Fruit fly (Drosophila melanogaster) whole organism, embryonic: ENCODE measurements around the gene Paris.

Experiments
- CG1024 ChIP-seq: fragments of 200-800 bp; sonication (Bioruptor generic); IDR thresholded peaks from 2 replicates; pipeline ENCODE4 v1.3.6; 2022; ENCODE audit warnings: missing biosample characterization, missing genetic modification characterization
- CG11247 ChIP-seq: fragments of 200-800 bp; sonication (Bioruptor generic); IDR thresholded peaks from 2 replicates; pipeline ENCODE4 v1.3.6; 2022; ENCODE audit warnings: missing biosample characterization, missing genetic modification characterization
- CG13287 ChIP-seq: fragments of 200-800 bp; sonication (Bioruptor generic); IDR thresholded peaks from 2 replicates; pipeline ENCODE4 v1.3.6; 2022; ENCODE audit warnings: missing biosample characterization, missing genetic modification characterization; ENCODE audit not compliant: partially characterized antibody
- CG14710 ChIP-seq: fragments of 200-800 bp; sonication (Bioruptor generic); optimal IDR thresholded peaks from 3 replicates; lab custom pipeline; 2019; ENCODE audit warnings: missing biosample characterization, mild to moderate bottlenecking, missing genetic modification characterization, moderate library complexity
- CG1602 ChIP-seq: fragments of 200-800 bp; sonication (Bioruptor generic); optimal IDR thresholded peaks from 3 replicates; lab custom pipeline; 2016; ENCODE audit warnings: missing biosample characterization, missing genetic modification characterization
- CG16815 ChIP-seq: fragments of 200-800 bp; sonication (Bioruptor generic); optimal IDR thresholded peaks from 3 replicates; lab custom pipeline; 2017; ENCODE audit warnings: missing biosample characterization, mild to moderate bottlenecking, missing genetic modification characterization
- CG18262 ChIP-seq: fragments of 200-800 bp; optimal IDR thresholded peaks from 3 replicates; lab custom pipeline; 2019; ENCODE audit warnings: missing biosample characterization, mild to moderate bottlenecking, missing genetic modification characterization, moderate library complexity
- CG2678 ChIP-seq: fragments of 200-800 bp; sonication (Bioruptor generic); optimal IDR thresholded peaks from 3 replicates; lab custom pipeline; 2019; ENCODE audit warnings: missing biosample characterization, mild to moderate bottlenecking, missing genetic modification characterization, moderate library complexity
- CG32532 ChIP-seq: fragments of 200-800 bp; sonication (Bioruptor generic); IDR thresholded peaks from 2 replicates; pipeline ENCODE4 v1.3.6; 2022; ENCODE audit warnings: missing biosample characterization, missing genetic modification characterization
- CG33213 ChIP-seq: fragments of 200-800 bp; sonication (Bioruptor generic); optimal IDR thresholded peaks from 3 replicates; lab custom pipeline; 2016; ENCODE audit warnings: missing biosample characterization, missing genetic modification characterization
- CG34224 ChIP-seq: fragments of 200-800 bp; sonication (Bioruptor generic); IDR thresholded peaks from 3 replicates; pipeline ENCODE4 v1.3.6; 2022; ENCODE audit warnings: missing biosample characterization, missing genetic modification characterization; ENCODE audit not compliant: partially characterized antibody
- CG34376 ChIP-seq: fragments of 200-800 bp; sonication (Bioruptor generic); optimal IDR thresholded peaks from 2 replicates; lab custom pipeline; 2018; ENCODE audit warnings: missing biosample characterization, mild to moderate bottlenecking, missing genetic modification characterization
- CG3726 ChIP-seq: fragments of 200-800 bp; sonication (Bioruptor generic); IDR thresholded peaks from 3 replicates; pipeline ENCODE4, ENCODE4 v1.3.6; 2022; ENCODE audit warnings: missing biosample characterization, missing genetic modification characterization
- CG3847 ChIP-seq: fragments of 200-800 bp; sonication (Bioruptor generic); IDR thresholded peaks from 2 replicates; pipeline ENCODE4 v1.3.6; 2022; ENCODE audit warnings: missing biosample characterization, missing genetic modification characterization
- CG4820 ChIP-seq: fragments of 200-800 bp; sonication (Bioruptor generic); optimal IDR thresholded peaks from 3 replicates; lab custom pipeline; 2016; ENCODE audit warnings: missing biosample characterization, missing genetic modification characterization
- CG4854 ChIP-seq: fragments of 200-800 bp; sonication (Bioruptor generic); optimal IDR thresholded peaks from 2 replicates; lab custom pipeline; 2016; ENCODE audit warnings: missing biosample characterization, missing genetic modification characterization, inconsistent platforms
- CG5245 ChIP-seq: fragments of 200-800 bp; sonication (Bioruptor generic); optimal IDR thresholded peaks from 3 replicates; lab custom pipeline; 2016; ENCODE audit warnings: missing biosample characterization, missing genetic modification characterization
- CG6854 ChIP-seq: fragments of 200-800 bp; sonication (Bioruptor generic); optimal IDR thresholded peaks from 3 replicates; lab custom pipeline; 2017; ENCODE audit warnings: missing biosample characterization, mild to moderate bottlenecking, missing genetic modification characterization
- CG7839 ChIP-seq: fragments of 200-800 bp; sonication (Bioruptor generic); optimal IDR thresholded peaks from 3 replicates; lab custom pipeline; 2018; ENCODE audit warnings: missing biosample characterization, mild to moderate bottlenecking, missing genetic modification characterization, moderate library complexity
- Dbx ChIP-seq: fragments of 200-800 bp; sonication (Bioruptor generic); IDR thresholded peaks from 3 replicates; pipeline ENCODE4 v1.3.6; 2022; ENCODE audit warnings: missing biosample characterization, missing genetic modification characterization
- Dp ChIP-seq: fragments of 200-800 bp; sonication (Bioruptor generic); optimal IDR thresholded peaks from 2 replicates; lab custom pipeline; 2018; ENCODE audit warnings: missing biosample characterization, mild to moderate bottlenecking, missing genetic modification characterization, moderate library complexity
- Dref ChIP-seq: fragments of 200-800 bp; sonication (Bioruptor generic); IDR thresholded peaks from 2 replicates; pipeline ENCODE4 v1.3.6; 2022; ENCODE audit warnings: missing biosample characterization, missing genetic modification characterization
- Drgx ChIP-seq: fragments of 200-800 bp; sonication (Bioruptor generic); IDR thresholded peaks from 2 replicates; pipeline ENCODE4 v1.3.6; 2022; ENCODE audit warnings: missing biosample characterization, missing genetic modification characterization
- E2f1 ChIP-seq: fragments of 200-800 bp; sonication (Bioruptor generic); IDR thresholded peaks from 2 replicates; pipeline ENCODE4 v1.3.6; 2022; ENCODE audit warnings: missing biosample characterization, missing genetic modification characterization
- E2f2 ChIP-seq: fragments of 200-800 bp; sonication (Bioruptor generic); IDR thresholded peaks from 2 replicates; pipeline ENCODE4 v1.3.6; 2022; ENCODE audit warnings: missing biosample characterization, missing genetic modification characterization
- Eip74EF ChIP-seq, 2 experiments: fragments of 200-800 bp in 1 of 2; fragments of >200 bp in 1 of 2; sonication (Bioruptor generic) in 1 of 2; optimal IDR thresholded peaks; 2 replicates each; lab custom pipeline; 2017 to 2019; ENCODE audit warnings: missing biosample characterization in 2 of 2, missing genetic modification characterization in 2 of 2, mild to moderate bottlenecking in 1 of 2, moderate library complexity in 1 of 2
- HLH54F ChIP-seq: fragments of 200-800 bp; sonication (Bioruptor generic); optimal IDR thresholded peaks from 3 replicates; lab custom pipeline; 2016; ENCODE audit warnings: missing biosample characterization, missing genetic modification characterization
- Hand ChIP-seq: fragments of 200-800 bp; sonication (Bioruptor generic); optimal IDR thresholded peaks from 2 replicates; lab custom pipeline; 2017; ENCODE audit warnings: mild to moderate bottlenecking, missing biosample characterization, missing genetic modification reagents, missing genetic modification characterization
- Hr51 ChIP-seq, 2 experiments: fragments of 200-800 bp; sonication (Bioruptor generic); optimal IDR thresholded peaks; 2 replicates in 1 of 2; 3 replicates in 1 of 2; lab custom pipeline; 2016 to 2018; ENCODE audit warnings: missing biosample characterization in 2 of 2, missing genetic modification characterization in 2 of 2, mild to moderate bottlenecking in 1 of 2, moderate library complexity in 1 of 2
- Med ChIP-seq: fragments of 200-800 bp; sonication (Bioruptor generic); peaks from one replicate; lab custom pipeline; 2016; ENCODE audit warnings: missing biosample characterization, missing genetic modification characterization, mild to moderate bottlenecking, inconsistent platforms, moderate library complexity
- Meics ChIP-seq: fragments of 200-800 bp; sonication (Bioruptor generic); optimal IDR thresholded peaks from 2 replicates; lab custom pipeline; 2017; ENCODE audit warnings: missing biosample characterization, mild to moderate bottlenecking, missing genetic modification characterization
- Xrp1 ChIP-seq: fragments of 200-800 bp; sonication (Bioruptor generic); IDR thresholded peaks from 2 replicates; pipeline ENCODE4 v1.3.6; 2022; ENCODE audit warnings: missing biosample characterization, missing genetic modification characterization
- bowl ChIP-seq: fragments of 200-800 bp; sonication (Bioruptor generic); IDR thresholded peaks from 2 replicates; pipeline ENCODE4 v1.3.6; 2022; ENCODE audit warnings: missing biosample characterization, missing genetic modification characterization
- crp ChIP-seq, 2 experiments: fragments of 200-800 bp; sonication (Bioruptor generic); optimal IDR thresholded peaks; 2 replicates in 1 of 2; 3 replicates in 1 of 2; lab custom pipeline; 2017; ENCODE audit warnings: missing biosample characterization in 2 of 2, missing genetic modification characterization in 2 of 2, mild to moderate bottlenecking in 1 of 2, moderate library complexity in 1 of 2
- dimm ChIP-seq: fragments of 200-800 bp; sonication (Bioruptor generic); IDR thresholded peaks from 2 replicates; pipeline ENCODE4 v1.3.6; 2022; ENCODE audit warnings: missing biosample characterization, missing genetic modification characterization
- ems ChIP-seq: fragments of 200-800 bp; sonication (Bioruptor generic); optimal IDR thresholded peaks from 3 replicates; lab custom pipeline; 2016; ENCODE audit warnings: missing biosample characterization, missing genetic modification characterization
- exex ChIP-seq: fragments of 200-800 bp; sonication (Bioruptor generic); optimal IDR thresholded peaks from 4 replicates; lab custom pipeline; 2018; ENCODE audit warnings: missing biosample characterization, mild to moderate bottlenecking, missing genetic modification characterization, moderate library complexity
- fd64A ChIP-seq: fragments of 200-800 bp; sonication (Bioruptor generic); optimal IDR thresholded peaks from 3 replicates; lab custom pipeline; 2018; ENCODE audit warnings: missing biosample characterization, mild to moderate bottlenecking, missing genetic modification characterization
- gem ChIP-seq: fragments of 200-800 bp; sonication (Bioruptor generic); optimal IDR thresholded peaks from 2 replicates; lab custom pipeline; 2019; ENCODE audit warnings: missing biosample characterization, mild to moderate bottlenecking, missing genetic modification characterization, moderate library complexity
- grau ChIP-seq: fragments of 200-800 bp; optimal IDR thresholded peaks from 3 replicates; lab custom pipeline; 2019; ENCODE audit warnings: missing biosample characterization, mild to moderate bottlenecking, missing genetic modification characterization, moderate library complexity
- hkb ChIP-seq, 2 experiments: fragments of 200-800 bp in 1 of 2; fragments of >200 bp in 1 of 2; sonication (Bioruptor generic) in 1 of 2; IDR thresholded peaks in 1 of 2; optimal IDR thresholded peaks in 1 of 2; 2 replicates each; pipeline versions ENCODE4 v1.3.6 to Lab custom; 2017 to 2022; ENCODE audit warnings: missing biosample characterization in 1 of 2, missing genetic modification characterization in 1 of 2
- ind ChIP-seq: fragments of 200-800 bp; sonication (Bioruptor generic); optimal IDR thresholded peaks from 3 replicates; lab custom pipeline; 2016; ENCODE audit warnings: missing biosample characterization, missing genetic modification characterization
- klu ChIP-seq: fragments of 200-800 bp; sonication (Bioruptor generic); IDR thresholded peaks from 2 replicates; pipeline ENCODE4 v1.3.6; 2022; ENCODE audit warnings: missing biosample characterization, missing genetic modification characterization
- knrl ChIP-seq: fragments of 200-800 bp; sonication (Bioruptor generic); IDR thresholded peaks from 3 replicates; pipeline ENCODE4 v1.3.6; 2022; ENCODE audit warnings: missing biosample characterization, missing genetic modification characterization; ENCODE audit not compliant: partially characterized antibody
- sd ChIP-seq: fragments of 200-800 bp; sonication (Bioruptor generic); optimal IDR thresholded peaks from 3 replicates; lab custom pipeline; 2018; ENCODE audit warnings: missing biosample characterization, mild to moderate bottlenecking, missing genetic modification characterization, moderate library complexity
- slbo ChIP-seq: fragments of 200-800 bp; sonication (Bioruptor generic); IDR thresholded peaks from 2 replicates; pipeline ENCODE4 v1.3.6; 2022; ENCODE audit warnings: missing biosample characterization, missing genetic modification characterization
- stc ChIP-seq: fragments of 200-800 bp; sonication (Bioruptor generic); IDR thresholded peaks from 2 replicates; pipeline ENCODE4 v1.3.6; 2022; ENCODE audit warnings: missing biosample characterization, missing genetic modification characterization
- sug ChIP-seq: fragments of 200-800 bp; optimal IDR thresholded peaks from 2 replicates; lab custom pipeline; 2019; ENCODE audit warnings: missing biosample characterization, mild to moderate bottlenecking, missing genetic modification characterization, moderate library complexity
- trh ChIP-seq: fragments of 200-800 bp; sonication (Bioruptor generic); optimal IDR thresholded peaks from 2 replicates; lab custom pipeline; 2016; ENCODE audit warnings: missing biosample characterization, missing genetic modification characterization

Gene Paris

dm6 chr2L:4456539-4456994 lies 6.8 kb upstream of the Paris start, which contains the start of gene Gs1l (continued):
- TF ChIP-seq CG2678 (tag; lab: Kevin White, UChicago) (peak; percentile 38), hkb (optimal IDR thresholded peaks at IDR 0.05; lab: Kevin White, UChicago) (no peak), hkb (GFP tag; IDR thresholded peaks at IDR 0.05; lab: Robert Waterston, UW) (0 out of 2 replicates have a peak, but pooled peaks have one; percentile 17), Hr51 (GFP tag; optimal IDR thresholded peaks at IDR 0.05; lab: Kevin White, UChicago) (peak in 1 of 2 experiments; percentile 21), slbo (GFP tag; lab: Robert Waterston, UW) (peak; percentile 47; the same call in 1 of the 2 replicates), ind (GFP tag; lab: Kevin White, UChicago) (no peak), CG16815 (no peak), ems (no peak), Dref (GFP tag; lab: Robert Waterston, UW) (0 out of 2 replicates have a peak, but pooled peaks have one; percentile 28), Xrp1 (GFP tag; lab: Robert Waterston, UW) (peak; percentile 33; the same call in 1 of the 2 replicates), CG6854 (GFP tag; lab: Kevin White, UChicago) (peak; percentile 18), Drgx (GFP tag; lab: Robert Waterston, UW) (peak; percentile 54), sd (tag; lab: Kevin White, UChicago) (peak; percentile 56), dimm (no peak), CG4820 (GFP tag; lab: Kevin White, UChicago) (no peak), CG1024 (GFP tag; lab: Robert Waterston, UW) (no peak), Med (GFP tag; lab: Kevin White, UChicago) (peak; percentile 82), CG4854 (GFP tag; lab: Kevin White, UChicago) (no peak), bowl (no peak), stc (0 out of 2 replicates have a peak, but pooled peaks have one; percentile 21), Meics (peak; percentile 19), HLH54F (GFP tag; lab: Kevin White, UChicago) (no peak), crp (GFP tag; optimal IDR thresholded peaks at IDR 0.05; lab: Kevin White, UChicago) (no peak), CG34224 (GFP tag; lab: Robert Waterston, UW) (no peak), CG32532 (GFP tag; lab: Robert Waterston, UW) (peak; percentile 33; the same call in 1 of the 2 replicates), CG33213 (GFP tag; lab: Kevin White, UChicago) (no peak), CG11247 (GFP tag; lab: Robert Waterston, UW) (0 out of 2 replicates have a peak, but pooled peaks have one; percentile 22), gem (tag; lab: Kevin White, UChicago) (peak; percentile 37), Hand (GFP tag; lab: Kevin White, UChicago) (no peak), CG3726 (GFP tag; lab: Robert Waterston, UW) (no peak), CG14710 (tag; lab: Kevin White, UChicago) (peak; percentile 16), klu (GFP tag; lab: Robert Waterston, UW) (no peak), CG3847 (GFP tag; lab: Robert Waterston, UW) (peak; percentile 42; the same call in 1 of the 2 replicates), Dbx (GFP tag; lab: Robert Waterston, UW) (peak; percentile 76; the same call in 2 of the 3 replicates), CG7839 (tag; lab: Kevin White, UChicago) (peak; percentile 36), sug (tag; lab: Kevin White, UChicago) (peak; percentile 22), E2f2 (GFP tag; lab: Robert Waterston, UW) (peak; percentile 77), CG13287 (GFP tag; lab: Robert Waterston, UW) (no peak; the same call in 1 of the 2 replicates), CG18262 (tag; lab: Kevin White, UChicago) (peak; percentile 8), trh (no peak), exex (tag; lab: Kevin White, UChicago) (no peak), CG1602 (no peak), grau (tag; lab: Kevin White, UChicago) (peak; percentile 33), CG5245 (no peak), fd64A (no peak), Eip74EF (GFP tag; optimal IDR thresholded peaks at IDR 0.05; lab: Kevin White, UChicago) (peak in 1 of 2 experiments; percentile 68), CG34376 (GFP tag; lab: Kevin White, UChicago) (peak; percentile 36), E2f1 (GFP tag; lab: Robert Waterston, UW) (peak; percentile 28; the same call in 1 of the 2 replicates), knrl (GFP tag; lab: Robert Waterston, UW) (no peak), Dp (GFP tag; lab: Kevin White, UChicago) (peak; percentile 54)
